Worm (Caenorhabditis elegans) whole organism, young adult: ENCODE data around the gene ptr-6.

Experiments
- B0019.2 ChIP-seq: fragments of 200-800 bp; sonication (Bioruptor generic); conservative IDR thresholded peaks from 2 replicates; pipeline ENCODE4 v1.3.6; 2022; ENCODE audit warnings: missing genetic modification reagents, missing genetic modification characterization, missing compliant biosample characterization
- F33H1.4 ChIP-seq: fragments of 200-800 bp; sonication (Bioruptor generic); IDR thresholded peaks from 2 replicates; pipeline ENCODE4 v1.3.6; 2022; ENCODE audit warnings: missing genetic modification reagents, missing genetic modification characterization, missing compliant biosample characterization
- F57C9.4 ChIP-seq: sonication (generic microtip); optimal IDR thresholded peaks from 2 replicates; lab custom pipeline; 2017; ENCODE audit warnings: mild to moderate bottlenecking, missing genetic modification characterization, missing compliant biosample characterization
- T26A5.8 ChIP-seq: sonication (generic microtip); optimal IDR thresholded peaks from 2 replicates; lab custom pipeline; 2016; ENCODE audit warnings: missing genetic modification characterization, missing compliant biosample characterization
- let-607 ChIP-seq, 2 experiments: fragments of 200-800 bp in 1 of 2; sonication (Bioruptor generic) in 1 of 2; sonication (generic microtip) in 1 of 2; optimal IDR thresholded peaks; 2 replicates each; lab custom pipeline; 2016 to 2018; ENCODE audit warnings: mild to moderate bottlenecking in 2 of 2, missing compliant biosample characterization in 2 of 2, missing genetic modification characterization in 2 of 2, moderate library complexity in 2 of 2, missing genotype in 1 of 2
- mxl-1 ChIP-seq: sonication (generic microtip); optimal IDR thresholded peaks from 2 replicates; lab custom pipeline; 2016; ENCODE audit warnings: missing genetic modification characterization, missing compliant biosample characterization
- ztf-28 ChIP-seq: fragments of 200-800 bp; sonication (Bioruptor generic); IDR thresholded peaks from 2 replicates; pipeline ENCODE4 v1.3.6; 2022; ENCODE audit warnings: missing genetic modification reagents, missing genetic modification characterization, missing compliant biosample characterization

Gene ptr-6

DNA sequence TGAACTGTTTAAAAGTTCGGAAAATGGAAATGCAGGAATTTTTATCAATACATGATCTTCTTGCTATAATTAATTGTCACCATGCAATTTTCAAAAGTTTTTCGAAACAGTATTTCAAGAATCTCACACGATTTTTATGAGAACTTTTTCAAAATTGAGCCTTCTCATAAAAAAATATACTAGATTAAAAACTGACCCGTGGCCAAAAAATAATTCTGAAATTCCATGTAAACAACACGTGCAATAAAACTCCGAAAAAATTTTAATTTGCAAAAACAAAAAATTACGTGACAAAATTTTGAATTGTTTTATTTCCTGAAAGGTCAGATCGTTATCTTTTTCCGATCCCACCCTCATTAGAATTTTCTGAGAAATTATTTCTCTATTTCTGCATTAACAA, 51.1 kb downstream of the ptr-6 start, which contains the start of gene C34F11.5 (continued):
- TF ChIP-seq F33H1.4 (GFP tag; lab: Robert Waterston, UW), result no peak

DNA sequence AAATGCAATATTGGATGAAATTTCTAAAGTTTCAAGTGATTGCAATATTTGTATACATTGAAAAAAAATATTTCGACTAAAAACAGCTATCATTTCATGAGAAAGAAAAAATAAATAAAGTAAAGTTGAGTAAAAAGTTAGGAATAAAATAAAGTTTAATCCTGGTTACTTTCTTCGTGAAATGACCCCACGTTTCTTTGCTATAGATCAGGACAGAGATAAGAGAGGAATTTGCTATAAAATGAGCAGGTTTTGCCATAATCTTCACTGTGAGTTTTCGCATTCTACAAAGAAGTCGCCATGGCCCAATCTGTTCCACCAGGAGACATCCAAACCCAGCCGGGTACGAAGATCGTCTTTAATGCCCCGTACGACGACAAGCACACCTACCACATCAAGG, 52.6 kb downstream of the ptr-6 start, which contains the start of gene msp-49:
Gene msp-49 (plus strand): TSS at position 301 of the 400 bp plus-strand sequence.
- TF ChIP-seq mxl-1 (tag; lab: Kevin White, UChicago) (no peak), F57C9.4 (tag; lab: Kevin White, UChicago) (no peak), ztf-28 (GFP tag; lab: Robert Waterston, UW) (no peak), T26A5.8 (tag; lab: Kevin White, UChicago) (no peak), let-607 (tag; optimal IDR thresholded peaks at IDR 0.05; lab: Kevin White, UChicago) (no peak), B0019.2 (GFP tag; lab: Robert Waterston, UW) (no peak)
